Fruit fly (Drosophila melanogaster) whole organism, embryonic: ENCODE measurements around the gene Nup98-96.

ENCODE experiments used
- Asciz ChIP-seq: fragments of 200-800 bp; sonication (Bioruptor generic); optimal IDR thresholded peaks from 2 replicates; lab custom pipeline; 2017; ENCODE audit warnings: missing biosample characterization, mild to moderate bottlenecking, missing genetic modification characterization, missing genetic modification reagents
- Atf6 ChIP-seq: fragments of 200-800 bp; sonication (Bioruptor generic); IDR thresholded peaks from 2 replicates; pipeline ENCODE4 v1.3.6; 2022; ENCODE audit warnings: missing biosample characterization, missing genetic modification characterization
- Bdp1 ChIP-seq: fragments of 200-800 bp; sonication (Bioruptor generic); optimal IDR thresholded peaks from 3 replicates; lab custom pipeline; 2016; ENCODE audit warnings: missing biosample characterization, missing genetic modification characterization
- CG13894 ChIP-seq: fragments of 200-800 bp; sonication (Bioruptor generic); optimal IDR thresholded peaks from 3 replicates; lab custom pipeline; 2018; ENCODE audit warnings: missing biosample characterization, mild to moderate bottlenecking, missing genetic modification characterization, moderate library complexity
- CG14441 ChIP-seq: fragments of 200-800 bp; sonication (Bioruptor generic); IDR thresholded peaks from 2 replicates; pipeline ENCODE4 v1.3.6; 2022; ENCODE audit warnings: missing biosample characterization, missing genetic modification characterization
- CG15601 ChIP-seq: fragments of 200-800 bp; sonication (Bioruptor generic); optimal IDR thresholded peaks from 3 replicates; lab custom pipeline; 2019; ENCODE audit warnings: missing biosample characterization, mild to moderate bottlenecking, missing genetic modification characterization, moderate library complexity
- CG1602 ChIP-seq: fragments of 200-800 bp; sonication (Bioruptor generic); optimal IDR thresholded peaks from 3 replicates; lab custom pipeline; 2016; ENCODE audit warnings: missing biosample characterization, missing genetic modification characterization
- CG17829 ChIP-seq: fragments of 200-800 bp; optimal IDR thresholded peaks from 2 replicates; lab custom pipeline; 2019; ENCODE audit warnings: missing biosample characterization, mild to moderate bottlenecking, missing genetic modification characterization, moderate library complexity
- CG2678 ChIP-seq: fragments of 200-800 bp; sonication (Bioruptor generic); optimal IDR thresholded peaks from 3 replicates; lab custom pipeline; 2019; ENCODE audit warnings: missing biosample characterization, mild to moderate bottlenecking, missing genetic modification characterization, moderate library complexity
- CG31441 ChIP-seq: fragments of 200-800 bp; sonication (Bioruptor generic); IDR thresholded peaks from 2 replicates; pipeline ENCODE4 v1.3.6; 2022; ENCODE audit warnings: missing biosample characterization, missing genetic modification characterization
- CG32772 ChIP-seq: fragments of 200-800 bp; sonication (Bioruptor generic); IDR thresholded peaks from 2 replicates; pipeline ENCODE4 v1.3.6; 2022; ENCODE audit warnings: missing biosample characterization, missing genetic modification characterization
- CG3407 ChIP-seq: fragments of 200-800 bp; sonication (Bioruptor generic); optimal IDR thresholded peaks from 2 replicates; lab custom pipeline; 2018; ENCODE audit warnings: missing biosample characterization, mild to moderate bottlenecking, missing genetic modification characterization
- CG3995 ChIP-seq: fragments of 200-800 bp; sonication (Bioruptor generic); optimal IDR thresholded peaks from 3 replicates; lab custom pipeline; 2016; ENCODE audit warnings: missing biosample characterization, missing genetic modification characterization
- CG7357 ChIP-seq: fragments of 200-800 bp; sonication (Bioruptor generic); IDR thresholded peaks from 3 replicates; pipeline ENCODE4 v1.3.6; 2022; ENCODE audit warnings: missing biosample characterization, missing genetic modification characterization
- CG7839 ChIP-seq: fragments of 200-800 bp; sonication (Bioruptor generic); optimal IDR thresholded peaks from 3 replicates; lab custom pipeline; 2018; ENCODE audit warnings: missing biosample characterization, mild to moderate bottlenecking, missing genetic modification characterization, moderate library complexity
- CG8388 ChIP-seq: fragments of 200-800 bp; sonication (Bioruptor generic); optimal IDR thresholded peaks from 2 replicates; lab custom pipeline; 2019; ENCODE audit warnings: missing biosample characterization, mild to moderate bottlenecking, missing genetic modification characterization, moderate library complexity
- CG8765 ChIP-seq: fragments of 200-800 bp; sonication (Bioruptor generic); IDR thresholded peaks from 2 replicates; pipeline ENCODE4 v1.3.6; 2022; ENCODE audit warnings: missing biosample characterization, missing genetic modification characterization
- CG9437 ChIP-seq: fragments of 200-800 bp; sonication (Bioruptor generic); optimal IDR thresholded peaks from 2 replicates; lab custom pipeline; 2018; ENCODE audit warnings: missing biosample characterization, mild to moderate bottlenecking, missing genetic modification characterization
- Dll ChIP-seq: fragments of 200-800 bp; sonication (Bioruptor generic); IDR thresholded peaks from 4 replicates; pipeline ENCODE4 v1.3.6; 2022; ENCODE audit warnings: missing biosample characterization, missing genetic modification characterization; ENCODE audit not compliant: partially characterized antibody
- Gug ChIP-seq: fragments of 200-800 bp; sonication (Bioruptor generic); IDR thresholded peaks from 4 replicates; pipeline ENCODE4 v1.3.6; 2022; ENCODE audit warnings: missing biosample characterization, missing genetic modification characterization
- Med ChIP-seq: fragments of 200-800 bp; sonication (Bioruptor generic); peaks from one replicate; lab custom pipeline; 2016; ENCODE audit warnings: missing biosample characterization, missing genetic modification characterization, mild to moderate bottlenecking, inconsistent platforms, moderate library complexity
- NK7.1 ChIP-seq: fragments of 200-800 bp; sonication (Bioruptor generic); optimal IDR thresholded peaks from 3 replicates; lab custom pipeline; 2016; ENCODE audit warnings: missing biosample characterization, missing genetic modification characterization
- Nf-YB ChIP-seq: fragments of 200-800 bp; sonication (Bioruptor generic); optimal IDR thresholded peaks from 3 replicates; lab custom pipeline; 2019; ENCODE audit warnings: missing biosample characterization, mild to moderate bottlenecking, missing genetic modification characterization, moderate library complexity
- NfI ChIP-seq: fragments of 200-800 bp; sonication (Bioruptor generic); optimal IDR thresholded peaks from 3 replicates; lab custom pipeline; 2018; ENCODE audit warnings: missing biosample characterization, mild to moderate bottlenecking, missing genetic modification characterization, moderate library complexity
- Pdp1 ChIP-seq, 2 experiments: fragments of 200-800 bp; sonication (Bioruptor generic); optimal IDR thresholded peaks; 3 replicates each; lab custom pipeline; 2016; ENCODE audit warnings: missing biosample characterization in 2 of 2, missing genetic modification characterization in 2 of 2, mild to moderate bottlenecking in 1 of 2, moderate library complexity in 1 of 2
- Vsx1 ChIP-seq: fragments of 200-800 bp; sonication (Bioruptor generic); optimal IDR thresholded peaks from 2 replicates; lab custom pipeline; 2017; ENCODE audit warnings: missing biosample characterization, mild to moderate bottlenecking, missing genetic modification characterization, missing genetic modification reagents
- Xbp1 ChIP-seq: fragments of 200-800 bp; sonication (Bioruptor generic); optimal IDR thresholded peaks from 3 replicates; lab custom pipeline; 2016; ENCODE audit warnings: missing biosample characterization, mild to moderate bottlenecking, missing genetic modification characterization
- abd-A ChIP-seq: fragments of 200-800 bp; sonication (Bioruptor generic); optimal IDR thresholded peaks from 3 replicates; lab custom pipeline; 2019; ENCODE audit warnings: missing biosample characterization, mild to moderate bottlenecking, missing genetic modification characterization, moderate library complexity
- ap ChIP-seq: fragments of 200-800 bp; sonication (Bioruptor generic); IDR thresholded peaks from 2 replicates; pipeline ENCODE4 v1.3.6; 2022; ENCODE audit warnings: missing biosample characterization, missing genetic modification characterization
- bab2 ChIP-seq: fragments of 200-800 bp; sonication (Bioruptor generic); optimal IDR thresholded peaks from 2 replicates; lab custom pipeline; 2016; ENCODE audit warnings: missing biosample characterization, missing genetic modification characterization
- btn ChIP-seq: fragments of 200-800 bp; sonication (Bioruptor generic); optimal IDR thresholded peaks from 2 replicates; lab custom pipeline; 2016; ENCODE audit warnings: missing biosample characterization, missing genetic modification characterization
- chinmo ChIP-seq: fragments of 200-800 bp; sonication (Bioruptor generic); IDR thresholded peaks from 4 replicates; pipeline ENCODE4 v1.3.6; 2022; ENCODE audit warnings: missing biosample characterization, missing genetic modification characterization; ENCODE audit not compliant: partially characterized antibody
- crc ChIP-seq: fragments of 200-800 bp; sonication (Bioruptor generic); optimal IDR thresholded peaks from 2 replicates; lab custom pipeline; 2016; ENCODE audit warnings: missing biosample characterization, missing genetic modification characterization
- ems ChIP-seq: fragments of 200-800 bp; sonication (Bioruptor generic); optimal IDR thresholded peaks from 3 replicates; lab custom pipeline; 2016; ENCODE audit warnings: missing biosample characterization, missing genetic modification characterization
- gem ChIP-seq: fragments of 200-800 bp; sonication (Bioruptor generic); optimal IDR thresholded peaks from 2 replicates; lab custom pipeline; 2019; ENCODE audit warnings: missing biosample characterization, mild to moderate bottlenecking, missing genetic modification characterization, moderate library complexity
- ham ChIP-seq: fragments of 200-800 bp; sonication (Bioruptor generic); IDR thresholded peaks from 2 replicates; pipeline ENCODE4 v1.3.6; 2022; ENCODE audit warnings: missing biosample characterization, missing genetic modification characterization
- hbn ChIP-seq: fragments of 200-800 bp; sonication (Bioruptor generic); IDR thresholded peaks from 2 replicates; pipeline ENCODE4 v1.3.6; 2022; ENCODE audit warnings: missing biosample characterization, missing genetic modification characterization; ENCODE audit not compliant: partially characterized antibody
- inv ChIP-seq: fragments of 200-800 bp; sonication (Bioruptor generic); IDR thresholded peaks from 2 replicates; pipeline ENCODE4 v1.3.6; 2022; ENCODE audit warnings: missing biosample characterization, missing genetic modification characterization; ENCODE audit not compliant: partially characterized antibody
- kni ChIP-seq: fragments of 200-800 bp; sonication (Bioruptor generic); optimal IDR thresholded peaks from 3 replicates; lab custom pipeline; 2017; ENCODE audit warnings: mild to moderate bottlenecking, missing biosample characterization, missing genetic modification reagents, missing genetic modification characterization
- lab ChIP-seq: fragments of 200-800 bp; sonication (Bioruptor generic); optimal IDR thresholded peaks from 3 replicates; lab custom pipeline; 2017; ENCODE audit warnings: missing biosample characterization, missing genetic modification characterization, mild to moderate bottlenecking, moderate library complexity, missing genetic modification reagents
- lmd ChIP-seq: fragments of 200-800 bp; sonication (Bioruptor generic); IDR thresholded peaks from 2 replicates; pipeline ENCODE4 v1.3.6; 2022; ENCODE audit warnings: missing biosample characterization, missing genetic modification characterization
- lov ChIP-seq, 2 experiments: fragments of 200-800 bp in 1 of 2; fragments of >200 bp in 1 of 2; sonication (Bioruptor generic) in 1 of 2; IDR thresholded peaks in 1 of 2; optimal IDR thresholded peaks in 1 of 2; 2 replicates in 1 of 2; 3 replicates in 1 of 2; pipeline versions ENCODE4 v1.3.6 to Lab custom; 2017 to 2022; ENCODE audit warnings: missing biosample characterization in 1 of 2, missing genetic modification characterization in 1 of 2
- nom ChIP-seq: fragments of 200-800 bp; sonication (Bioruptor generic); optimal IDR thresholded peaks from 2 replicates; lab custom pipeline; 2017; ENCODE audit warnings: missing biosample characterization, missing genetic modification characterization, mild to moderate bottlenecking, moderate library complexity, missing genetic modification reagents
- sim ChIP-seq: fragments of 200-800 bp; sonication (Bioruptor generic); IDR thresholded peaks from 2 replicates; pipeline ENCODE4 v1.3.6; 2022; ENCODE audit warnings: missing biosample characterization, missing genetic modification characterization
- vvl ChIP-seq: fragments of 200-800 bp; sonication (Bioruptor generic); IDR thresholded peaks from 2 replicates; pipeline ENCODE4 v1.3.6; 2022; ENCODE audit warnings: missing biosample characterization, missing genetic modification characterization
- wek ChIP-seq: fragments of 200-800 bp; sonication (Bioruptor generic); optimal IDR thresholded peaks from 3 replicates; lab custom pipeline; 2018; ENCODE audit warnings: missing biosample characterization, mild to moderate bottlenecking, missing genetic modification characterization, moderate library complexity
- zfh2 ChIP-seq: fragments of 200-800 bp; sonication (Bioruptor generic); optimal IDR thresholded peaks from 2 replicates; lab custom pipeline; 2016; ENCODE audit warnings: missing biosample characterization, missing genetic modification characterization

Nup98-96 gene

dm6 chr3R:23786768-23787631 lies 5.6 kb upstream of the Nup98-96 start (continued):
- TF ChIP-seq inv (GFP tag; lab: Robert Waterston, UW), result no peak
- no peak for TF ChIP-seq zfh2 (GFP tag; lab: Kevin White, UChicago)
- no peak for TF ChIP-seq ham
- no peak for TF ChIP-seq CG3407 (GFP tag; lab: Kevin White, UChicago)
- no peak for TF ChIP-seq CG8388 (GFP tag; lab: Kevin White, UChicago)
- no peak for TF ChIP-seq lab (GFP tag; lab: Kevin White, UChicago)
- no peak for TF ChIP-seq kni (GFP tag; lab: Kevin White, UChicago)
- TF ChIP-seq crc (GFP tag; lab: Kevin White, UChicago), result no peak
- TF ChIP-seq NfI (GFP tag; lab: Kevin White, UChicago), result no peak
- no peak for TF ChIP-seq CG1602
- TF ChIP-seq abd-A (tag; lab: Kevin White, UChicago), result no peak
- TF ChIP-seq CG14441 (GFP tag; lab: Robert Waterston, UW), result no peak
- no peak for TF ChIP-seq Atf6 (GFP tag; lab: Robert Waterston, UW)
- no peak for TF ChIP-seq lov (optimal IDR thresholded peaks at IDR 0.05; lab: Kevin White, UChicago)
- TF ChIP-seq lov (GFP tag; IDR thresholded peaks at IDR 0.05; lab: Robert Waterston, UW), result 0 out of 3 replicates have a peak, but pooled peaks have one; percentile 57
- TF ChIP-seq Xbp1 (GFP tag; lab: Kevin White, UChicago), result no peak
- no peak for TF ChIP-seq btn
- TF ChIP-seq CG31441, result peak; percentile 49; the same call in 1 of the 2 replicates
- peak; percentile 52; the same call in 1 of the 2 replicates for TF ChIP-seq sim (GFP tag; lab: Robert Waterston, UW)
- no peak for TF ChIP-seq Vsx1 (GFP tag; lab: Kevin White, UChicago)
- no peak for TF ChIP-seq gem (tag; lab: Kevin White, UChicago)
- TF ChIP-seq CG13894 (tag; lab: Kevin White, UChicago), result peak; percentile 83
- peak; percentile 6 for TF ChIP-seq CG2678
- no peak for TF ChIP-seq ems (GFP tag; lab: Kevin White, UChicago)
- TF ChIP-seq Asciz, result no peak
- peak in 1 of 2 experiments; percentile 27 for TF ChIP-seq Pdp1 (GFP tag; optimal IDR thresholded peaks at IDR 0.05; lab: Kevin White, UChicago)
- peak; percentile 19; the same call in 1 of the 2 replicates for TF ChIP-seq lmd (GFP tag; lab: Robert Waterston, UW)
- TF ChIP-seq Gug (GFP tag; lab: Robert Waterston, UW), result no peak; the same call in 3 of the 4 replicates
- TF ChIP-seq wek (GFP tag; lab: Kevin White, UChicago), result no peak
- TF ChIP-seq chinmo (GFP tag; lab: Robert Waterston, UW), result 0 out of 4 replicates have a peak, but pooled peaks have one; percentile 61
- no peak for TF ChIP-seq CG7357 (GFP tag; lab: Robert Waterston, UW)
- TF ChIP-seq Dll (GFP tag; lab: Robert Waterston, UW), result no peak
- TF ChIP-seq nom (GFP tag; lab: Kevin White, UChicago), result peak; percentile 13
- TF ChIP-seq bab2 (GFP tag; lab: Kevin White, UChicago), result no peak
- no peak for TF ChIP-seq ap (GFP tag; lab: Robert Waterston, UW)
- no peak for TF ChIP-seq CG8765
- TF ChIP-seq NK7.1, result no peak
- peak; percentile 41 for TF ChIP-seq Med (GFP tag; lab: Kevin White, UChicago)
- TF ChIP-seq CG15601 (tag; lab: Kevin White, UChicago), result no peak
- peak; percentile 17 for TF ChIP-seq CG7839 (tag; lab: Kevin White, UChicago)
- TF ChIP-seq hbn (GFP tag; lab: Robert Waterston, UW), result no peak
- TF ChIP-seq CG3995 (GFP tag; lab: Kevin White, UChicago), result peak; percentile 66
- no peak for TF ChIP-seq vvl (GFP tag; lab: Robert Waterston, UW)
- peak; percentile 34; the same call in 1 of the 2 replicates for TF ChIP-seq CG32772 (GFP tag; lab: Robert Waterston, UW)
- no peak for TF ChIP-seq Nf-YB (GFP tag; lab: Kevin White, UChicago)
- no peak for TF ChIP-seq CG9437 (GFP tag; lab: Kevin White, UChicago)
- TF ChIP-seq CG17829 (tag; lab: Kevin White, UChicago), result peak; percentile 60
- TF ChIP-seq Bdp1 (GFP tag; lab: Kevin White, UChicago), result no peak
